Worm (Caenorhabditis elegans): ENCODE results near the gene col-131.

Gene col-131

DNA sequence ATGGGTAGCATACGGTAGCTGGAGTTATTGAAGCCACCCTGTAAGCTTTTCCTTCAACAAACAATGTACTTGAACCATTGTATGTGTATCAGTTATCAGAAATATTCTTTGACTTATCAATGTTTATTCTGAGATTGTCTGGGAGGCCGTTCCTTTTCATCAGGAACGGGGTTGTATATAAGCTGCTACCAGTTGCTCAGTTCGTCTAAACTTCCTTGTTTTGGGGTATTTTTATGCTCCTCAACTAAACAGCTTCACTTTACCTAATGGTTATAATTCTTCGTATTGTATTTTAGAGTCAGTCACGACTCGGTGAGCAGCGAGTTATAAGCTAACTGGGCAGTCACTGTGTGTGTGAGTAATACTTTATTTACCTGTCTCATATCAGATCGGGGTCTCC is 18.6 kb upstream of the col-131 start:
- TF ChIP-seq ztf-3 (GFP tag; optimal IDR thresholded peaks at IDR 0.05) (no peak), B0261.1 (tag; optimal IDR thresholded peaks at IDR 0.05) (no peak), attf-3 (GFP tag; conservative IDR thresholded peaks at IDR 0.05) (no peak), nhr-27 (tag; optimal IDR thresholded peaks at IDR 0.05) (no peak), nfya-2 (GFP tag; IDR thresholded peaks at IDR 0.05) (no peak), ztf-18 (tag; optimal IDR thresholded peaks at IDR 0.05) (no peak), mel-28 (tag; optimal IDR thresholded peaks at IDR 0.05; ENCODE audit: borderline replicate concordance) (no peak), Y95B8A.8 (GFP tag; IDR thresholded peaks at IDR 0.05) (no peak), ztf-26 (tag; optimal IDR thresholded peaks at IDR 0.05) (no peak), bed-2 (GFP tag; IDR thresholded peaks at IDR 0.05) (no peak), F55B11.4 (tag; optimal IDR thresholded peaks at IDR 0.05; ENCODE audit: borderline replicate concordance, insufficient read depth) (no peak), lsy-27 (tag; optimal IDR thresholded peaks at IDR 0.05; ENCODE audit: borderline replicate concordance, insufficient read depth) (no peak), F49E8.2 (tag; optimal IDR thresholded peaks at IDR 0.05; ENCODE audit: insufficient read depth) (no peak), zfh-2 (GFP tag; conservative IDR thresholded peaks at IDR 0.05) (no peak), B0336.3 (GFP tag; IDR thresholded peaks at IDR 0.05) (no peak), repo-1 (tag; optimal IDR thresholded peaks at IDR 0.05) (no peak)

DNA sequence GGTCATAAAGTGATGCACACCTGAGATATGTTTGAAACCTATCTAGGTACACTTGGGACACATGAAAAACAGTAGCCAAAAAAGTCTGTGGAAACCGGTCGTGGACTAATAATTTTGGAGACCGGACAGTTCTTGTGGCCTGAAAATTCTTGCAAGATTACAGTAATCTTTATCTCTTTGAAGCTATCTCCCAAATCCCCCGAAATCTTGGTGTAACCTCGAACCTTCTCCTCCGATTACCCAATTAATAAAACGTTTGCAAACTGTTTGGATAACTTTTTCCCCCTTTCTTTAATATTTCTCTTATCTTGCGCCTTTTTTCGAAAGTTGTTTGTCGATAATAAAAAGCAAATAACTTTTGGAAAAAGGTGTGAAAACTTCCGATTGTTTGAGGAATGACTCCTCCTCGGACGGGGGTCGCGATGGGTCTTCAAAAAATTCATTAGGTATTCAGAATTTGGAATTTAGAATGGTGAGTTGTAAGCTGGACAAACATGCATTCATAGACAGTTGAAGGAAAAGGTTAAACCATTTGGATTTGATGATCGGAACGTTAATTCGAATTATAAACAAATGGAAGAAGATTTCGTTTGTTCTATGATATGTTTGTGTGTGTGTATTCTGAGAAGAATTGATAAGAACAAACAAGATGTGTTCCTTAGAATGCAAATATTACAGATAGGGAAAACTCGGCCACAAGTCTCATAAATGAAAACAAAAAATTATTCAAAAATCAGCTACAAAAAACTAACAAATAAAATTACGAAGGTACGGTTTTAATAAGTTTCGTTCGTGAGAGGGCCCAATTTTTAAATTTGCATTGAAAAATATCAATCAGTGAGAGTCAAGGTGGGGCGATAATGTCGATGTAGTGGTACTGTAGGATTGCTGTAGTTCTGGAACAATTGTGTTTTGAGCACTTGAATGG is 16.0 kb upstream of the col-131 start:
- no peak for TF ChIP-seq lag-1 (GFP tag; IDR thresholded peaks at IDR 0.05)
- no peak for TF ChIP-seq Y79H2A.3 (GFP tag; conservative IDR thresholded peaks at IDR 0.05)
- 0 out of 2 replicates have a peak, but pooled peaks have one; percentile 40 for TF ChIP-seq nfyb-1 (GFP tag; IDR thresholded peaks at IDR 0.05)
- no peak for TF ChIP-seq egl-18 (GFP tag; IDR thresholded peaks at IDR 0.05)
- TF ChIP-seq F33H1.4 (GFP tag; IDR thresholded peaks at IDR 0.05), result no peak
- no peak for TF ChIP-seq ztf-18 (tag; optimal IDR thresholded peaks at IDR 0.05)
- no peak for TF ChIP-seq rec-8 (tag; optimal IDR thresholded peaks at IDR 0.05)
- TF ChIP-seq tlf-1 (GFP tag; optimal IDR thresholded peaks at IDR 0.05), result no peak
- no peak for TF ChIP-seq rpc-1 (optimal IDR thresholded peaks at IDR 0.05)
- no peak for TF ChIP-seq rpc-1 (tag; optimal IDR thresholded peaks at IDR 0.05)
- TF ChIP-seq nhr-120 (GFP tag; IDR thresholded peaks at IDR 0.05), result no peak
- TF ChIP-seq F55B11.4 (tag; optimal IDR thresholded peaks at IDR 0.05; ENCODE audit: borderline replicate concordance, insufficient read depth), result no peak
- no peak for TF ChIP-seq nfya-1 (tag; optimal IDR thresholded peaks at IDR 0.05; ENCODE audit: borderline replicate concordance, insufficient read depth)
- peak in 1 of 3 experiments; percentile 50 for TF ChIP-seq lin-35 (GFP tag; optimal IDR thresholded peaks at IDR 0.05)
- TF ChIP-seq F39B2.1 (GFP tag; IDR thresholded peaks at IDR 0.05), result peak; percentile 36; the same call in 1 of the 2 replicates
- no peak for TF ChIP-seq sea-2 (GFP tag; IDR thresholded peaks at IDR 0.05)
- TF ChIP-seq hlh-12 (tag; optimal IDR thresholded peaks at IDR 0.05), result no peak
- TF ChIP-seq D2030.7 (GFP tag; IDR thresholded peaks at IDR 0.05), result no peak
- no peak for TF ChIP-seq ceh-58 (GFP tag; IDR thresholded peaks at IDR 0.05)
- TF ChIP-seq mcd-1 (GFP tag; IDR thresholded peaks at IDR 0.05), result 0 out of 2 replicates have a peak, but pooled peaks have one; percentile 20
- TF ChIP-seq ccch-3 (GFP tag; optimal IDR thresholded peaks at IDR 0.05), result no peak
- no peak for TF ChIP-seq xnd-1 (tag; optimal IDR thresholded peaks at IDR 0.05)
- peak; percentile 6; the same call in 1 of the 2 replicates for TF ChIP-seq cebp-2 (GFP tag; IDR thresholded peaks at IDR 0.05)
- TF ChIP-seq F57A8.1 (GFP tag; optimal IDR thresholded peaks at IDR 0.05), result no peak
- 0 out of 2 replicates have a peak, but pooled peaks have one; percentile 1 for TF ChIP-seq ceh-40 (GFP tag; IDR thresholded peaks at IDR 0.05)
- TF ChIP-seq let-607 (tag; optimal IDR thresholded peaks at IDR 0.05), result no peak
- TF ChIP-seq aptf-3 (GFP tag; IDR thresholded peaks at IDR 0.05), result no peak
- no peak for TF ChIP-seq attf-3 (GFP tag; conservative IDR thresholded peaks at IDR 0.05)
- TF ChIP-seq bed-2 (GFP tag; IDR thresholded peaks at IDR 0.05), result no peak
- TF ChIP-seq cebp-1 (GFP tag; IDR thresholded peaks at IDR 0.05), result no peak
- TF ChIP-seq cebp-1 (tag; optimal IDR thresholded peaks at IDR 0.05), result peak; percentile 25
- no peak for TF ChIP-seq tbp1 (GFP tag; optimal IDR thresholded peaks at IDR 0.05)
- peak; percentile 59 for TF ChIP-seq somi-1 (GFP tag; optimal IDR thresholded peaks at IDR 0.05)
